Fruit fly (Drosophila melanogaster): Measurements from ENCODE around the gene ClpP.
A peak's percentile ranks its signal among the peaks of the same experiment; 100 is the strongest.

Gene ClpP

dm6 chr2L:10356508-10356907 is at the start of gene ClpP, which contains the start of gene CtsL4:
Gene ClpP (plus strand): TSS chr2L:10356795.
Gene CtsL4 (minus strand): TSS chr2L:10356597.
- TF ChIP-seq EcR (GFP tag; optimal IDR thresholded peaks at IDR 0.05) (no peak), CG13204 (GFP tag; optimal IDR thresholded peaks at IDR 0.05) (no peak), CG15710 (tag; optimal IDR thresholded peaks at IDR 0.05) (peak; percentile 51), CG17806 (tag; optimal IDR thresholded peaks at IDR 0.05) (peak; percentile 26), CG12605 (GFP tag; IDR thresholded peaks at IDR 0.05) (no peak), CG4496 (GFP tag; IDR thresholded peaks at IDR 0.05) (no peak), CG14655 (GFP tag; optimal IDR thresholded peaks at IDR 0.05) (no peak), Snoo (tag; optimal IDR thresholded peaks at IDR 0.05) (peak; percentile 42), Pif1A (GFP tag; optimal IDR thresholded peaks at IDR 0.05) (no peak), CG34367 (tag; optimal IDR thresholded peaks at IDR 0.05) (peak; percentile 49), gl (tag; optimal IDR thresholded peaks at IDR 0.05) (no peak)

- no peak for TF ChIP-seq Ets98B (GFP tag; IDR thresholded peaks at IDR 0.05)
- TF ChIP-seq CG17806 (tag; optimal IDR thresholded peaks at IDR 0.05) = no peak
- no peak for TF ChIP-seq CG15710 (tag; optimal IDR thresholded peaks at IDR 0.05)
- TF ChIP-seq CG12605 (GFP tag; IDR thresholded peaks at IDR 0.05) = no peak
- TF ChIP-seq EcR (GFP tag; optimal IDR thresholded peaks at IDR 0.05) = no peak
- TF ChIP-seq CG13204 (GFP tag; optimal IDR thresholded peaks at IDR 0.05) = no peak
- no peak for TF ChIP-seq CG14655 (GFP tag; optimal IDR thresholded peaks at IDR 0.05)
- no peak for TF ChIP-seq rn (GFP tag; IDR thresholded peaks at IDR 0.05)
- no peak for TF ChIP-seq CG10348 (GFP tag; IDR thresholded peaks at IDR 0.05)
- TF ChIP-seq Snoo (tag; optimal IDR thresholded peaks at IDR 0.05) = no peak
Observed at dm6 chr2L:10310614-10311382, 45.8 kb upstream of the ClpP start, which contains the start of gene Cdk5alpha. Gene Cdk5alpha (minus strand): TSS chr2L:10310956.

- no peak for TF ChIP-seq Pif1A (GFP tag; optimal IDR thresholded peaks at IDR 0.05)
- TF ChIP-seq CG32121 (GFP tag; IDR thresholded peaks at IDR 0.05) = no peak
- TF ChIP-seq CG8159 (tag; optimal IDR thresholded peaks at IDR 0.05) = no peak
- no peak for TF ChIP-seq CG13204 (GFP tag; optimal IDR thresholded peaks at IDR 0.05)
- no peak for TF ChIP-seq CG10348 (GFP tag; IDR thresholded peaks at IDR 0.05)
- TF ChIP-seq CG17806 (tag; optimal IDR thresholded peaks at IDR 0.05) = no peak
- TF ChIP-seq CG15710 (tag; optimal IDR thresholded peaks at IDR 0.05) = no peak
- no peak for TF ChIP-seq CG8301 (tag; optimal IDR thresholded peaks at IDR 0.05)
- no peak for TF ChIP-seq Ets98B (GFP tag; IDR thresholded peaks at IDR 0.05)
- TF ChIP-seq rn (GFP tag; IDR thresholded peaks at IDR 0.05) = no peak
- TF ChIP-seq CG34367 (tag; optimal IDR thresholded peaks at IDR 0.05) = no peak
- no peak for TF ChIP-seq Pif1B (GFP tag; optimal IDR thresholded peaks at IDR 0.05)
- no peak for TF ChIP-seq D1 (tag; optimal IDR thresholded peaks at IDR 0.05)
- no peak for TF ChIP-seq fd96Ca (GFP tag; IDR thresholded peaks at IDR 0.05)
- no peak for TF ChIP-seq CG4496 (GFP tag; IDR thresholded peaks at IDR 0.05)
- TF ChIP-seq CG14655 (GFP tag; optimal IDR thresholded peaks at IDR 0.05) = no peak
- no peak for TF ChIP-seq EcR (GFP tag; optimal IDR thresholded peaks at IDR 0.05)
- TF ChIP-seq gl (tag; optimal IDR thresholded peaks at IDR 0.05) = no peak
Observed at dm6 chr2L:10311822-10312221, 44.8 kb upstream of the ClpP start.

dm6 chr2L:10314327-10315210 is 42.0 kb upstream of the ClpP start, which contains the start of the genes Usp14 and CG4972:
Gene Usp14 (minus strand): TSS chr2L:10314396.
Gene CG4972 (plus strand): TSS chr2L:10314792.
- TF ChIP-seq CG15710 (tag; optimal IDR thresholded peaks at IDR 0.05) (peak; percentile 24), CG8159 (tag; optimal IDR thresholded peaks at IDR 0.05) (no peak), D1 (tag; optimal IDR thresholded peaks at IDR 0.05) (no peak), EcR (GFP tag; optimal IDR thresholded peaks at IDR 0.05) (peak; percentile 27), Pif1B (GFP tag; optimal IDR thresholded peaks at IDR 0.05) (no peak), CG4496 (GFP tag; IDR thresholded peaks at IDR 0.05) (no peak), CG10348 (GFP tag; IDR thresholded peaks at IDR 0.05) (no peak), CG14655 (GFP tag; optimal IDR thresholded peaks at IDR 0.05) (no peak), CG9948 (tag; optimal IDR thresholded peaks at IDR 0.05) (no peak), CG12605 (GFP tag; IDR thresholded peaks at IDR 0.05) (no peak), Snoo (tag; optimal IDR thresholded peaks at IDR 0.05) (no peak), Ets98B (GFP tag; IDR thresholded peaks at IDR 0.05) (no peak), CG34367 (tag; optimal IDR thresholded peaks at IDR 0.05) (no peak), Pif1A (GFP tag; optimal IDR thresholded peaks at IDR 0.05) (no peak), CG13204 (GFP tag; optimal IDR thresholded peaks at IDR 0.05) (no peak), fd96Ca (GFP tag; IDR thresholded peaks at IDR 0.05) (no peak)

dm6 chr2L:10315888-10316287 is 40.7 kb upstream of the ClpP start:
- TF ChIP-seq CG32121 (GFP tag; IDR thresholded peaks at IDR 0.05) (no peak), EcR (GFP tag; optimal IDR thresholded peaks at IDR 0.05) (no peak), CG17806 (tag; optimal IDR thresholded peaks at IDR 0.05) (no peak), fd96Ca (GFP tag; IDR thresholded peaks at IDR 0.05) (no peak), Snoo (tag; optimal IDR thresholded peaks at IDR 0.05) (no peak), Pif1B (GFP tag; optimal IDR thresholded peaks at IDR 0.05) (no peak), CG14655 (GFP tag; optimal IDR thresholded peaks at IDR 0.05) (no peak), CG10348 (GFP tag; IDR thresholded peaks at IDR 0.05) (no peak), gl (tag; optimal IDR thresholded peaks at IDR 0.05) (no peak), D1 (tag; optimal IDR thresholded peaks at IDR 0.05) (no peak), rn (GFP tag; IDR thresholded peaks at IDR 0.05) (no peak), Pif1A (GFP tag; optimal IDR thresholded peaks at IDR 0.05) (no peak), CG15710 (tag; optimal IDR thresholded peaks at IDR 0.05) (no peak), CG4496 (GFP tag; IDR thresholded peaks at IDR 0.05) (no peak), CG13204 (GFP tag; optimal IDR thresholded peaks at IDR 0.05) (no peak), CG8159 (tag; optimal IDR thresholded peaks at IDR 0.05) (no peak), CG8301 (tag; optimal IDR thresholded peaks at IDR 0.05) (no peak), CG12605 (GFP tag; IDR thresholded peaks at IDR 0.05) (no peak)
